Worm (Caenorhabditis elegans): ENCODE measurements around the gene F54H5.14.

ce11 chrII:6609315-6609842, 15.8 kb downstream of the F54H5.14 start, which contains the start of gene epg-5:
- TF ChIP-seq zag-1 (tag; optimal IDR thresholded peaks at IDR 0.05) (no peak), pqm-1 (tag; optimal IDR thresholded peaks at IDR 0.05) (peak; percentile 47)

Measured in whole organism, L3 larva.